Worm (Caenorhabditis elegans) whole organism, young adult: ENCODE data around the gene srbc-31.

Experiments used
- F33H1.4 ChIP-seq: fragments of 200-800 bp; sonication (Bioruptor generic); IDR thresholded peaks from 2 replicates; pipeline ENCODE4 v1.3.6; 2022; ENCODE audit warnings: missing genetic modification reagents, missing genetic modification characterization, missing compliant biosample characterization
- lsl-1 ChIP-seq: fragments of 200-800 bp; sonication (Bioruptor generic); optimal IDR thresholded peaks from 2 replicates; lab custom pipeline; 2018; ENCODE audit warnings: mild to moderate bottlenecking, missing genetic modification characterization, moderate library complexity, missing compliant biosample characterization
- rec-8 ChIP-seq, 2 experiments: sonication (generic microtip); optimal IDR thresholded peaks; 2 replicates each; lab custom pipeline; 2016; ENCODE audit warnings: mild to moderate bottlenecking in 2 of 2, missing genetic modification characterization in 2 of 2, missing genetic modification reagents in 2 of 2, missing genotype in 2 of 2, missing biosample characterization in 1 of 2, missing compliant biosample characterization in 1 of 2, moderate library complexity in 1 of 2
- sdz-38 ChIP-seq: sonication (generic microtip); optimal IDR thresholded peaks from 2 replicates; lab custom pipeline; 2016; ENCODE audit warnings: missing genotype, missing genetic modification characterization, missing compliant biosample characterization

- TF ChIP-seq sdz-38 (tag; lab: Kevin White, UChicago): no peak
- TF ChIP-seq F33H1.4 (GFP tag; lab: Robert Waterston, UW): no peak
- TF ChIP-seq lsl-1 (GFP tag; lab: Kevin White, UChicago): no peak
- TF ChIP-seq rec-8 (tag; optimal IDR thresholded peaks at IDR 0.05; lab: Kevin White, UChicago): no peak
These were observed 35.0 kb upstream of the srbc-31 start, which contains the start of gene str-226 for ce11 chrV:3512381-3512780.
